Fruit fly (Drosophila melanogaster): ENCODE data around the gene CG42816.

Gene CG42816

dm6 chr3L:17846169-17846981, 49.0 kb upstream of the CG42816 start, which contains the start of the genes MED19 and CG7430 (continued):
- TF ChIP-seq Atf-2 (GFP tag; optimal IDR thresholded peaks at IDR 0.05) (no peak), Elba2 (GFP tag; optimal IDR thresholded peaks at IDR 0.05) (no peak), ase (GFP tag; IDR thresholded peaks at IDR 0.05) (no peak), CG3163 (GFP tag; optimal IDR thresholded peaks at IDR 0.05) (no peak), ap (GFP tag; IDR thresholded peaks at IDR 0.05) (no peak), Ets97D (GFP tag; optimal IDR thresholded peaks at IDR 0.05) (peak; percentile 72), CG1832 (GFP tag; optimal IDR thresholded peaks at IDR 0.05) (no peak), CG15514 (GFP tag; optimal IDR thresholded peaks at IDR 0.05) (peak; percentile 48), Dek (tag; optimal IDR thresholded peaks at IDR 0.05) (no peak), ERR (GFP tag; optimal IDR thresholded peaks at IDR 0.05) (no peak), CG18764 (GFP tag; optimal IDR thresholded peaks at IDR 0.05) (no peak), toy (GFP tag; IDR thresholded peaks at IDR 0.05) (no peak), CG7372 (GFP tag; IDR thresholded peaks at IDR 0.05) (no peak), lola (GFP tag; optimal IDR thresholded peaks at IDR 0.05) (peak in 1 of 3 experiments; percentile 16), Pdp1 (GFP tag; optimal IDR thresholded peaks at IDR 0.05) (peak in 1 of 2 experiments; percentile 17), Aef1 (GFP tag; IDR thresholded peaks at IDR 0.05) (no peak), CG12942 (GFP tag; optimal IDR thresholded peaks at IDR 0.05) (no peak), CG13123 (GFP tag; optimal IDR thresholded peaks at IDR 0.05) (no peak), sens (GFP tag) (no peak), al (GFP tag; IDR thresholded peaks at IDR 0.05) (no peak), HLH54F (GFP tag; optimal IDR thresholded peaks at IDR 0.05) (no peak), tap (tag; optimal IDR thresholded peaks at IDR 0.05) (no peak), exex (tag; optimal IDR thresholded peaks at IDR 0.05) (no peak), CG9797 (GFP tag; optimal IDR thresholded peaks at IDR 0.05) (peak; percentile 88), MTF-1 (GFP tag; optimal IDR thresholded peaks at IDR 0.05; ENCODE audit: borderline replicate concordance) (no peak), CG7928 (GFP tag; optimal IDR thresholded peaks at IDR 0.05) (peak; percentile 62), HmgZ (tag; optimal IDR thresholded peaks at IDR 0.05) (peak; percentile 38), CG2889 (GFP tag; IDR thresholded peaks at IDR 0.05) (no peak), sr (GFP tag; IDR thresholded peaks at IDR 0.05) (peak; percentile 65; the same call in 2 of the 3 replicates), Doc3 (GFP tag; IDR thresholded peaks at IDR 0.05; ENCODE audit: partially characterized antibody) (peak; percentile 17; the same call in 2 of the 3 replicates), CG11696 (GFP tag; IDR thresholded peaks at IDR 0.05) (no peak), CG17359 (tag; optimal IDR thresholded peaks at IDR 0.05) (peak; percentile 12), stwl (tag; optimal IDR thresholded peaks at IDR 0.05) (peak; percentile 36), Oli (tag; optimal IDR thresholded peaks at IDR 0.05) (no peak), CG1529 (GFP tag; optimal IDR thresholded peaks at IDR 0.05) (no peak), Nf-YA (GFP tag; IDR thresholded peaks at IDR 0.05) (no peak), kah (GFP tag; optimal IDR thresholded peaks at IDR 0.05) (no peak), gfzf (GFP tag; optimal IDR thresholded peaks at IDR 0.05) (peak; percentile 87), pfk (GFP tag; optimal IDR thresholded peaks at IDR 0.05) (no peak), HLH3B (GFP tag; IDR thresholded peaks at IDR 0.05) (no peak), gt (GFP tag; IDR thresholded peaks at IDR 0.05) (no peak), fd96Cb (tag; optimal IDR thresholded peaks at IDR 0.05) (no peak), Optix (GFP tag; IDR thresholded peaks at IDR 0.05) (no peak), zfh2 (GFP tag; optimal IDR thresholded peaks at IDR 0.05) (no peak), Hand (GFP tag; optimal IDR thresholded peaks at IDR 0.05) (peak; percentile 28), CG1024 (GFP tag; IDR thresholded peaks at IDR 0.05) (no peak), run (tag; optimal IDR thresholded peaks at IDR 0.05) (no peak), az2 (GFP tag; optimal IDR thresholded peaks at IDR 0.05) (no peak), salm (tag; optimal IDR thresholded peaks at IDR 0.05) (peak; percentile 28), h (optimal IDR thresholded peaks at IDR 0.05) (no peak)

Data from whole organism, embryonic.